Fruit fly (Drosophila melanogaster) whole organism, embryonic: ENCODE data around the gene CAH4.

Experiments
- Atf3 ChIP-seq: fragments of 200-800 bp; sonication (Bioruptor generic); optimal IDR thresholded peaks from 3 replicates; lab custom pipeline; 2016; ENCODE audit warnings: missing biosample characterization, missing genetic modification characterization
- BtbVII ChIP-seq: fragments of 200-800 bp; sonication (Bioruptor generic); optimal IDR thresholded peaks from 3 replicates; lab custom pipeline; 2017; ENCODE audit warnings: missing biosample characterization, mild to moderate bottlenecking, missing genetic modification characterization
- CG14441 ChIP-seq: fragments of 200-800 bp; sonication (Bioruptor generic); IDR thresholded peaks from 2 replicates; pipeline ENCODE4 v1.3.6; 2022; ENCODE audit warnings: missing biosample characterization, missing genetic modification characterization
- CG1603 ChIP-seq: fragments of 200-800 bp; sonication (Bioruptor generic); optimal IDR thresholded peaks from 2 replicates; lab custom pipeline; 2019; ENCODE audit warnings: missing biosample characterization, mild to moderate bottlenecking, missing genetic modification characterization, moderate library complexity
- CG16779 ChIP-seq: fragments of 200-800 bp; sonication (Bioruptor generic); IDR thresholded peaks from 2 replicates; pipeline ENCODE4 v1.3.6; 2022; ENCODE audit warnings: missing biosample characterization, missing genetic modification characterization
- CG16815 ChIP-seq: fragments of 200-800 bp; sonication (Bioruptor generic); optimal IDR thresholded peaks from 3 replicates; lab custom pipeline; 2017; ENCODE audit warnings: missing biosample characterization, mild to moderate bottlenecking, missing genetic modification characterization
- CG2120 ChIP-seq: fragments of 200-800 bp; sonication (Bioruptor generic); optimal IDR thresholded peaks from 3 replicates; lab custom pipeline; 2016; ENCODE audit warnings: missing biosample characterization, missing genetic modification characterization
- CG30431 ChIP-seq: fragments of 200-800 bp; sonication (Bioruptor generic); optimal IDR thresholded peaks from 2 replicates; lab custom pipeline; 2017; ENCODE audit warnings: missing biosample characterization, missing genetic modification characterization
- CG3163 ChIP-seq: fragments of 200-800 bp; sonication (Bioruptor generic); optimal IDR thresholded peaks from 3 replicates; lab custom pipeline; 2016; ENCODE audit warnings: missing biosample characterization, missing genetic modification characterization
- CG33557 ChIP-seq: fragments of 200-800 bp; sonication (Bioruptor generic); optimal IDR thresholded peaks from 2 replicates; lab custom pipeline; 2019; ENCODE audit warnings: missing biosample characterization, mild to moderate bottlenecking, missing genetic modification characterization, moderate library complexity
- CG4282 ChIP-seq: fragments of 200-800 bp; sonication (Bioruptor generic); optimal IDR thresholded peaks from 2 replicates; lab custom pipeline; 2016; ENCODE audit warnings: missing biosample characterization, missing genetic modification characterization
- CG6272 ChIP-seq: fragments of 200-800 bp; sonication (Bioruptor generic); IDR thresholded peaks from 2 replicates; pipeline ENCODE4 v1.3.6; 2022; ENCODE audit warnings: missing biosample characterization, missing genetic modification characterization
- CG6689 ChIP-seq: fragments of 200-800 bp; sonication (Bioruptor generic); IDR thresholded peaks from 2 replicates; pipeline ENCODE4 v1.3.6; 2022; ENCODE audit warnings: missing biosample characterization, missing genetic modification characterization
- CG9215 ChIP-seq: fragments of 200-800 bp; sonication (Bioruptor generic); IDR thresholded peaks from 2 replicates; pipeline ENCODE4 v1.3.6; 2022; ENCODE audit warnings: missing biosample characterization, missing genetic modification characterization
- CG9932 ChIP-seq: fragments of 200-800 bp; sonication (Bioruptor generic); IDR thresholded peaks from 2 replicates; pipeline ENCODE4 v1.3.6; 2022; ENCODE audit warnings: missing biosample characterization, missing genetic modification characterization
- Dfd ChIP-seq, 2 experiments: fragments of >200 bp; optimal IDR thresholded peaks; 2 replicates each; lab custom pipeline; 2017; ENCODE audit warnings: missing biosample characterization in 2 of 2, missing genetic modification characterization in 2 of 2
- Dip2 ChIP-seq: fragments of 200-800 bp; sonication (Bioruptor generic); IDR thresholded peaks from 2 replicates; pipeline ENCODE4 v1.3.6; 2022; ENCODE audit warnings: missing biosample characterization, missing genetic modification characterization
- Dref ChIP-seq: fragments of 200-800 bp; sonication (Bioruptor generic); IDR thresholded peaks from 2 replicates; pipeline ENCODE4 v1.3.6; 2022; ENCODE audit warnings: missing biosample characterization, missing genetic modification characterization
- HmgD ChIP-seq: fragments of 200-800 bp; sonication (Bioruptor generic); optimal IDR thresholded peaks from 3 replicates; lab custom pipeline; 2016; ENCODE audit warnings: missing biosample characterization, missing genetic modification characterization
- Hmx ChIP-seq: fragments of 200-800 bp; sonication (Bioruptor generic); optimal IDR thresholded peaks from 2 replicates; lab custom pipeline; 2016; ENCODE audit warnings: missing biosample characterization, missing genetic modification characterization
- Med ChIP-seq: fragments of 200-800 bp; sonication (Bioruptor generic); peaks from one replicate; lab custom pipeline; 2016; ENCODE audit warnings: missing biosample characterization, missing genetic modification characterization, mild to moderate bottlenecking, inconsistent platforms, moderate library complexity
- Oaz ChIP-seq: fragments of 200-800 bp; sonication (Bioruptor generic); IDR thresholded peaks from 2 replicates; pipeline ENCODE4 v1.3.6; 2022; ENCODE audit warnings: missing biosample characterization, missing genetic modification characterization
- PHDP ChIP-seq: fragments of 200-800 bp; sonication (Bioruptor generic); optimal IDR thresholded peaks from 3 replicates; lab custom pipeline; 2018; ENCODE audit warnings: missing biosample characterization, mild to moderate bottlenecking, missing genetic modification characterization, moderate library complexity
- Ptx1 ChIP-seq: fragments of 200-800 bp; sonication (Bioruptor generic); IDR thresholded peaks from 2 replicates; pipeline ENCODE4 v1.3.6; 2022; ENCODE audit warnings: missing biosample characterization, missing genetic modification characterization
- ara ChIP-seq: fragments of 200-800 bp; sonication (Bioruptor generic); IDR thresholded peaks from 2 replicates; pipeline ENCODE4 v1.3.6; 2022; ENCODE audit warnings: missing biosample characterization, missing genetic modification characterization
- chinmo ChIP-seq: fragments of 200-800 bp; sonication (Bioruptor generic); IDR thresholded peaks from 4 replicates; pipeline ENCODE4 v1.3.6; 2022; ENCODE audit warnings: missing biosample characterization, missing genetic modification characterization; ENCODE audit not compliant: partially characterized antibody
- fd96Cb ChIP-seq: fragments of 200-800 bp; sonication (Bioruptor generic); optimal IDR thresholded peaks from 2 replicates; lab custom pipeline; 2018; ENCODE audit warnings: missing biosample characterization, mild to moderate bottlenecking, missing genetic modification characterization, moderate library complexity
- h ChIP-seq: fragments of >200 bp; optimal IDR thresholded peaks from 2 replicates; lab custom pipeline; 2017
- hth ChIP-seq: fragments of >200 bp; optimal IDR thresholded peaks from 2 replicates; lab custom pipeline; 2017; ENCODE audit warnings: inconsistent platforms
- insv ChIP-seq, 2 experiments: fragments of 200-800 bp; sonication (Bioruptor generic); optimal IDR thresholded peaks; 3 replicates each; lab custom pipeline; 2016 to 2018; ENCODE audit warnings: missing biosample characterization in 2 of 2, missing genetic modification characterization in 2 of 2
- jigr1 ChIP-seq: fragments of 200-800 bp; sonication (Bioruptor generic); IDR thresholded peaks from 3 replicates; pipeline ENCODE4 v1.3.6; 2022; ENCODE audit warnings: missing biosample characterization, missing genetic modification characterization
- ken ChIP-seq: fragments of 200-800 bp; sonication (Bioruptor generic); IDR thresholded peaks from 3 replicates; pipeline ENCODE4 v1.3.6; 2022; ENCODE audit warnings: missing biosample characterization, missing genetic modification characterization
- lab ChIP-seq: fragments of 200-800 bp; sonication (Bioruptor generic); optimal IDR thresholded peaks from 3 replicates; lab custom pipeline; 2017; ENCODE audit warnings: missing biosample characterization, missing genetic modification characterization, mild to moderate bottlenecking, moderate library complexity, missing genetic modification reagents
- lbe ChIP-seq: fragments of 200-800 bp; sonication (Bioruptor generic); optimal IDR thresholded peaks from 2 replicates; lab custom pipeline; 2016; ENCODE audit warnings: missing biosample characterization, mild to moderate bottlenecking, missing genetic modification characterization
- nau ChIP-seq: fragments of 200-800 bp; sonication (Bioruptor generic); optimal IDR thresholded peaks from 3 replicates; lab custom pipeline; 2017; ENCODE audit warnings: missing biosample characterization, mild to moderate bottlenecking, missing genetic modification characterization, missing genetic modification reagents
- pros ChIP-seq: fragments of 200-800 bp; sonication (Bioruptor generic); optimal IDR thresholded peaks from 3 replicates; lab custom pipeline; 2019; ENCODE audit warnings: missing biosample characterization, mild to moderate bottlenecking, missing genetic modification characterization, moderate library complexity
- row ChIP-seq: fragments of 200-800 bp; sonication (Bioruptor generic); IDR thresholded peaks from 3 replicates; pipeline ENCODE4 v1.3.6; 2022; ENCODE audit warnings: missing biosample characterization, missing genetic modification characterization
- tap ChIP-seq: fragments of 200-800 bp; optimal IDR thresholded peaks from 3 replicates; lab custom pipeline; 2019; ENCODE audit warnings: missing biosample characterization, mild to moderate bottlenecking, missing genetic modification characterization, moderate library complexity
- vvl ChIP-seq: fragments of 200-800 bp; sonication (Bioruptor generic); IDR thresholded peaks from 2 replicates; pipeline ENCODE4 v1.3.6; 2022; ENCODE audit warnings: missing biosample characterization, missing genetic modification characterization
- zfh2 ChIP-seq: fragments of 200-800 bp; sonication (Bioruptor generic); optimal IDR thresholded peaks from 2 replicates; lab custom pipeline; 2016; ENCODE audit warnings: missing biosample characterization, missing genetic modification characterization

The CAH4 gene

dm6 chr3R:24862065-24862464 lies 4.7 kb upstream of the CAH4 start, which contains the start of gene CG13640:
Gene CG13640, minus strand, starts transcription at chr3R:24862165.
- TF ChIP-seq vvl (0 out of 2 replicates have a peak, but pooled peaks have one; percentile 24), CG16815 (GFP tag; lab: Kevin White, UChicago) (no peak), Med (peak; percentile 7), HmgD (GFP tag; lab: Kevin White, UChicago) (no peak), CG2120 (GFP tag; lab: Kevin White, UChicago) (no peak)

- TF ChIP-seq zfh2 (GFP tag; lab: Kevin White, UChicago) (no peak), Dip2 (GFP tag; lab: Robert Waterston, UW) (no peak), row (GFP tag; lab: Robert Waterston, UW) (0 out of 3 replicates have a peak, but pooled peaks have one; percentile 34), CG33557 (no peak), Hmx (GFP tag; lab: Kevin White, UChicago) (no peak), tap (tag; lab: Kevin White, UChicago) (no peak), jigr1 (GFP tag; lab: Robert Waterston, UW) (no peak), Ptx1 (GFP tag; lab: Robert Waterston, UW) (no peak), lab (GFP tag; lab: Kevin White, UChicago) (no peak), Dref (GFP tag; lab: Robert Waterston, UW) (no peak), nau (GFP tag; lab: Kevin White, UChicago) (no peak), CG14441 (0 out of 2 replicates have a peak, but pooled peaks have one; percentile 5), chinmo (GFP tag; lab: Robert Waterston, UW) (0 out of 4 replicates have a peak, but pooled peaks have one; percentile 48), PHDP (tag; lab: Kevin White, UChicago) (no peak), CG3163 (GFP tag; lab: Kevin White, UChicago) (no peak), lbe (no peak), CG30431 (GFP tag; lab: Kevin White, UChicago) (no peak), CG6272 (GFP tag; lab: Robert Waterston, UW) (no peak), CG9932 (GFP tag; lab: Robert Waterston, UW) (no peak), Dfd (GFP tag; optimal IDR thresholded peaks at IDR 0.05; lab: Kevin White, UChicago) (no peak), Oaz (no peak), ken (GFP tag; lab: Robert Waterston, UW) (no peak), h (lab: Kevin White, UChicago) (no peak), CG6689 (GFP tag; lab: Robert Waterston, UW) (no peak)
These were observed 3.0 kb upstream of the CAH4 start, which contains the start of gene CG13639 for dm6 chr3R:24860316-24860826. Gene CG13639, minus strand, starts transcription at chr3R:24860366.

- TF ChIP-seq hth (lab: Kevin White, UChicago) (no peak), insv (GFP tag; optimal IDR thresholded peaks at IDR 0.05; lab: Kevin White, UChicago) (no peak), CG1603 (no peak)
These were observed 2.3 kb upstream of the CAH4 start, which contains the start of gene ppk22 for dm6 chr3R:24859701-24860100. Gene ppk22, minus strand, starts transcription at chr3R:24859801.

- TF ChIP-seq CG16779 (GFP tag; lab: Robert Waterston, UW) (no peak), Atf3 (GFP tag; lab: Kevin White, UChicago) (no peak), ara (GFP tag; lab: Robert Waterston, UW) (no peak), fd96Cb (tag; lab: Kevin White, UChicago) (no peak), BtbVII (no peak), pros (GFP tag; lab: Kevin White, UChicago) (no peak), CG4282 (GFP tag; lab: Kevin White, UChicago) (no peak), CG9215 (no peak)
These were observed 1.2 kb downstream of the CAH4 start, which contains the start of gene HDAC11 for dm6 chr3R:24856143-24856542. Gene HDAC11, minus strand, starts transcription at chr3R:24856243.
